Worm (Caenorhabditis elegans) whole organism, L2 larva: Measurements from ENCODE around the gene Y41C4A.11.

Experiments
- C34F6.9 ChIP-seq: fragments of 150-350 bp; optimal IDR thresholded peaks from 2 replicates; lab custom pipeline; 2014; ENCODE audit warnings: missing biosample characterization, missing genetic modification characterization
- F13H6.1 ChIP-seq: sonication (generic microtip); optimal IDR thresholded peaks from 2 replicates; lab custom pipeline; 2016; ENCODE audit warnings: missing genetic modification characterization, missing compliant biosample characterization
- R02D3.7 ChIP-seq: fragments of 150-350 bp; optimal IDR thresholded peaks from 2 replicates; lab custom pipeline; 2014; ENCODE audit warnings: missing biosample characterization, missing genetic modification characterization
- aly-2 ChIP-seq: fragments of 150-350 bp; optimal IDR thresholded peaks from 2 replicates; lab custom pipeline; 2014; ENCODE audit warnings: missing biosample characterization, missing genetic modification characterization
- ceh-82 ChIP-seq: fragments of 150-350 bp; optimal IDR thresholded peaks from 2 replicates; lab custom pipeline; 2014; ENCODE audit warnings: missing biosample characterization, missing genetic modification characterization
- crh-2 ChIP-seq: sonication (generic microtip); optimal IDR thresholded peaks from 2 replicates; lab custom pipeline; 2017; ENCODE audit warnings: missing biosample characterization, missing genetic modification characterization
- dmd-4 ChIP-seq: sonication (generic microtip); optimal IDR thresholded peaks from 2 replicates; lab custom pipeline; 2017; ENCODE audit warnings: missing biosample characterization, missing genetic modification characterization
- egl-27 ChIP-seq: sonication (generic microtip); optimal IDR thresholded peaks from 3 replicates; lab custom pipeline; 2017; ENCODE audit warnings: missing biosample characterization, missing genetic modification reagents, missing genetic modification characterization
- elt-3 ChIP-seq: sonication (generic microtip); optimal IDR thresholded peaks from 2 replicates; lab custom pipeline; 2017; ENCODE audit warnings: missing biosample characterization, missing genetic modification characterization
- fos-1 ChIP-seq: fragments of 150-350 bp; optimal IDR thresholded peaks from 2 replicates; lab custom pipeline; 2014; ENCODE audit warnings: missing biosample characterization, missing genetic modification characterization
- gmeb-1 ChIP-seq: fragments of 150-350 bp; optimal IDR thresholded peaks from 2 replicates; lab custom pipeline; 2014; ENCODE audit warnings: missing biosample characterization, missing genetic modification characterization
- lin-39 ChIP-seq: fragments of 150-350 bp; optimal IDR thresholded peaks from 2 replicates; lab custom pipeline; 2014; ENCODE audit warnings: missing biosample characterization, missing genetic modification reagents, missing genetic modification characterization
- mbf-1 ChIP-seq: sonication (generic microtip); optimal IDR thresholded peaks from 2 replicates; lab custom pipeline; 2017; ENCODE audit warnings: missing biosample characterization, missing genetic modification characterization
- mdl-1 ChIP-seq, 2 experiments: fragments of 150-350 bp in 1 of 2; sonication (generic microtip) in 1 of 2; optimal IDR thresholded peaks; 2 replicates each; lab custom pipeline; 2017; ENCODE audit warnings: missing biosample characterization in 2 of 2, missing genetic modification characterization in 2 of 2
- nhr-12 ChIP-seq: fragments of 150-350 bp; optimal IDR thresholded peaks from 2 replicates; lab custom pipeline; 2014; ENCODE audit warnings: missing biosample characterization, missing genetic modification characterization
- nhr-129 ChIP-seq: fragments of 150-350 bp; optimal IDR thresholded peaks from 2 replicates; lab custom pipeline; 2014; ENCODE audit warnings: missing biosample characterization, missing genetic modification characterization
- nhr-21 ChIP-seq: fragments of 150-350 bp; optimal IDR thresholded peaks from 2 replicates; lab custom pipeline; 2014; ENCODE audit warnings: missing biosample characterization, missing genetic modification characterization
- nhr-237 ChIP-seq: fragments of 150-350 bp; optimal IDR thresholded peaks from 2 replicates; lab custom pipeline; 2014; ENCODE audit warnings: missing biosample characterization, missing genetic modification characterization
- nhr-6 ChIP-seq: fragments of 150-350 bp; optimal IDR thresholded peaks from 2 replicates; lab custom pipeline; 2014; ENCODE audit warnings: missing biosample characterization, missing genetic modification characterization
- nhr-77 ChIP-seq: fragments of 150-350 bp; optimal IDR thresholded peaks from 2 replicates; lab custom pipeline; 2014; ENCODE audit warnings: missing biosample characterization, missing genetic modification characterization
- peb-1 ChIP-seq: fragments of 150-350 bp; optimal IDR thresholded peaks from 2 replicates; lab custom pipeline; 2014; ENCODE audit warnings: missing biosample characterization, missing genetic modification characterization
- sem-4 ChIP-seq: fragments of 150-350 bp; optimal IDR thresholded peaks from 2 replicates; lab custom pipeline; 2014; ENCODE audit warnings: missing biosample characterization, missing genetic modification reagents, missing genetic modification characterization
- skn-1 ChIP-seq: sonication (generic microtip); optimal IDR thresholded peaks from 2 replicates; lab custom pipeline; 2017; ENCODE audit warnings: missing biosample characterization, missing genetic modification characterization
- sma-3 ChIP-seq: sonication (generic microtip); optimal IDR thresholded peaks from 2 replicates; lab custom pipeline; 2016; ENCODE audit warnings: missing genetic modification reagents, missing genetic modification characterization, missing compliant biosample characterization
- sma-9 ChIP-seq, 2 experiments: fragments of 150-350 bp in 1 of 2; sonication (generic microtip) in 1 of 2; optimal IDR thresholded peaks; 2 replicates each; lab custom pipeline; 2014 to 2016; ENCODE audit warnings: missing genetic modification characterization in 2 of 2, mild to moderate bottlenecking in 1 of 2, missing biosample characterization in 1 of 2, missing compliant biosample characterization in 1 of 2, missing genetic modification reagents in 1 of 2, moderate library complexity in 1 of 2
- snpc-4 ChIP-seq: fragments of 150-350 bp; optimal IDR thresholded peaks from 2 replicates; lab custom pipeline; 2014; ENCODE audit warnings: missing biosample characterization, missing genetic modification characterization
- unc-39 ChIP-seq: fragments of 150-350 bp; optimal IDR thresholded peaks from 2 replicates; lab custom pipeline; 2014; ENCODE audit warnings: missing biosample characterization, missing genetic modification characterization
- unc-55 ChIP-seq: fragments of 150-350 bp; sonication (generic microtip); optimal IDR thresholded peaks from 3 replicates; lab custom pipeline; 2014; ENCODE audit warnings: missing biosample characterization, missing genetic modification reagents, missing genetic modification characterization
- unc-62 ChIP-seq: fragments of 150-350 bp; optimal IDR thresholded peaks from 2 replicates; lab custom pipeline; 2014; ENCODE audit warnings: missing biosample characterization, missing genetic modification reagents, missing genetic modification characterization
- zag-1 ChIP-seq: fragments of 150-350 bp; optimal IDR thresholded peaks from 2 replicates; lab custom pipeline; 2014; ENCODE audit warnings: missing biosample characterization, missing genetic modification characterization
- ztf-11 ChIP-seq: sonication (generic microtip); optimal IDR thresholded peaks from 2 replicates; lab custom pipeline; 2017; ENCODE audit warnings: missing biosample characterization, missing genetic modification characterization

Gene Y41C4A.11

DNA sequence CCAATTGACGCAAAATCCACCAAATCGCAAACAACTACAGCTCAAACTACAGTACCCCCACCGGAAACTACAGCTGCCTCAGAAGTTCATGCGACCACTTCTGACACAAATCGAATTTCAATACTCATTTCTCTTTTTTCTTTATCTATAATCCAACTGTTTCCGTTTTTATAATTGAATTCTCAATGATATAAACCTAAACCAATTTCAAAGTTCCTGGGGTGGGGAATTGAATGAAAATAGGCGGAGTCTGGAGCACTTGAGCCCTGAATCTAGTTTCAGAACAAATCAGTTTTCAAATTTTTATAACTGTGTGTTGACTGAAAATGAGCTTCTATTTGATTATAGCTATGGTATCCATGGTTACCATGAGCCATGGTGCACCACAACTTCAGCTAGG is 23.4 kb upstream of the Y41C4A.11 start, which contains the start of gene Y41C4A.6:
Gene Y41C4A.6, plus strand, starts transcription at position 301 of the 400 bp plus-strand sequence.
- TF ChIP-seq C34F6.9 (no peak), skn-1 (tag; lab: Kevin White, UChicago) (no peak), R02D3.7 (no peak), gmeb-1 (tag; lab: Kevin White, UChicago) (no peak), snpc-4 (tag; lab: Kevin White, UChicago) (no peak), aly-2 (tag; lab: Kevin White, UChicago) (no peak), mbf-1 (no peak), fos-1 (tag; lab: Kevin White, UChicago) (no peak), crh-2 (tag; lab: Kevin White, UChicago) (no peak), sma-3 (GFP tag; lab: Kevin White, UChicago) (no peak), unc-39 (tag; lab: Kevin White, UChicago) (no peak), unc-55 (GFP tag; lab: Kevin White, UChicago) (no peak), nhr-237 (tag; lab: Kevin White, UChicago) (no peak)
- TF ChIP-seq, all 48 proteins: peak for 0

ce11 chrIII:11698569-11698968 is 21.1 kb upstream of the Y41C4A.11 start, which contains the start of gene Y41C4A.7:
Gene Y41C4A.7, plus strand, starts transcription at chrIII:11698869.
- TF ChIP-seq mdl-1 (tag; optimal IDR thresholded peaks at IDR 0.05; lab: Kevin White, UChicago) (no peak), nhr-237 (tag; lab: Kevin White, UChicago) (no peak), sma-3 (GFP tag; lab: Kevin White, UChicago) (no peak), crh-2 (tag; lab: Kevin White, UChicago) (no peak), ceh-82 (tag; lab: Kevin White, UChicago) (no peak), sem-4 (no peak), egl-27 (tag; lab: Kevin White, UChicago) (no peak), mbf-1 (no peak), peb-1 (tag; lab: Kevin White, UChicago) (no peak), lin-39 (no peak)

- TF ChIP-seq R02D3.7 (no peak), nhr-21 (tag; lab: Kevin White, UChicago) (no peak)
- TF ChIP-seq, all 48 proteins: peak for 0
Measured at ce11 chrIII:11699959-11700358, 19.7 kb upstream of the Y41C4A.11 start, which contains the start of gene pqn-84. Gene pqn-84, plus strand, starts transcription at chrIII:11700259.

- TF ChIP-seq sma-3 (GFP tag; lab: Kevin White, UChicago) (no peak), F13H6.1 (tag; lab: Kevin White, UChicago) (no peak), gmeb-1 (tag; lab: Kevin White, UChicago) (no peak), nhr-77 (tag; lab: Kevin White, UChicago) (no peak), lin-39 (no peak), sma-9 (GFP tag; optimal IDR thresholded peaks at IDR 0.05; lab: Kevin White, UChicago) (no peak), sma-9 (tag; optimal IDR thresholded peaks at IDR 0.05; lab: Kevin White, UChicago) (no peak), nhr-12 (tag; lab: Kevin White, UChicago) (no peak), ceh-82 (tag; lab: Kevin White, UChicago) (no peak), ztf-11 (tag; lab: Kevin White, UChicago) (no peak), elt-3 (tag; lab: Kevin White, UChicago) (no peak), peb-1 (tag; lab: Kevin White, UChicago) (no peak), skn-1 (tag; lab: Kevin White, UChicago) (no peak), nhr-129 (tag; lab: Kevin White, UChicago) (no peak), zag-1 (tag; lab: Kevin White, UChicago) (no peak), unc-62 (GFP tag; lab: Kevin White, UChicago) (no peak), dmd-4 (tag; lab: Kevin White, UChicago) (no peak)
- TF ChIP-seq, all 48 proteins: peak for 0
Measured at ce11 chrIII:11701863-11702262, 17.8 kb upstream of the Y41C4A.11 start.

- TF ChIP-seq nhr-6 (tag; lab: Kevin White, UChicago): no peak
- TF ChIP-seq F13H6.1 (tag; lab: Kevin White, UChicago): no peak
- TF ChIP-seq aly-2 (tag; lab: Kevin White, UChicago): no peak
Measured at ce11 chrIII:11703006-11703775, 16.5 kb upstream of the Y41C4A.11 start.
